Fruit fly (Drosophila melanogaster) S2 (cell line): ENCODE measurements around the gene ND-B14.5A.

Source experiments
- CG8478 ChIP-seq: fragments of >200 bp; optimal IDR thresholded peaks from 2 replicates; lab custom pipeline; 2018
- CTCF ChIP-seq, 2 experiments: fragments of >200 bp; optimal IDR thresholded peaks; 2 replicates each; lab custom pipeline; 2018

DNA sequence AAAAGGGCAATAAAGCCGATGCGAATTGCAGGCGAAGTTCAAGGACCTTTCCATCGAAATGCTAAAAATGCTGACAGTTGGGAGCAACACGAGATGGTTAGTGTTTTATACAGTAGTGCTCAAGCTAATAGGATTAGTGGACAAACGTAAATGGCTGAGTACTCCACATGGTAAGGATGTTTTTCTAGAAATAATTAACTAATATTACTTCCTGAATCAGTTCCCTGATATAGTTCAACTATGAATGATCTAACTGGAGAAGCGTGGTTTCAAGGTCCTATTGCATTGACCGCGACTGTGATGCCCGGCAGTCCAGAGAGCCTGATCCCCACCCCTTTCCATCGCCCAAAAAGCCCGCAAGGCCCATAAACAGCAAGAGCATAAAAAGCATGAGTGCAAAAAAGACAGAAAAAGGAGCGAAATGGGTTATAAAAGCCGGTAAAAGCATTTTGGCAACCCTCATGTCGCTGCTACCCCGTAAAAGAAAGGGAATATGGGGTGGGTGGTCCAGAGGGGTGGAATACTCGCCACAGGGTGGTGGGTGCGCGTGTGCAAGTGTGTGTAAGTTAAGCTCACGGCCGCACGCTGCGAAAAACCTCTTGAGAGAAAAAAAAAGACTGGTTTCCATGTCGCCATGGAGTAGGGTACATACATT, 38.0 kb upstream of the ND-B14.5A start:
- TF ChIP-seq CTCF (optimal IDR thresholded peaks at IDR 0.05; lab: Kevin White, UChicago) (no peak), CG8478 (lab: Kevin White, UChicago) (no peak)
